Fruit fly (Drosophila melanogaster): ENCODE measurements around the gene trol.

Gene trol

dm6 chrX:2461421-2462393, 83.5 kb downstream of the trol start (continued):
- peak; percentile 3 for TF ChIP-seq gem (tag; optimal IDR thresholded peaks at IDR 0.05)
- TF ChIP-seq CG9727 (GFP tag; optimal IDR thresholded peaks at IDR 0.05): peak; percentile 32
- TF ChIP-seq CG1832 (GFP tag; optimal IDR thresholded peaks at IDR 0.05): no peak
- no peak for TF ChIP-seq sc (optimal IDR thresholded peaks at IDR 0.05)
- TF ChIP-seq sc (GFP tag; optimal IDR thresholded peaks at IDR 0.05): peak; percentile 5
- TF ChIP-seq sr (GFP tag; IDR thresholded peaks at IDR 0.05): peak; percentile 59; the same call in 1 of the 3 replicates
- TF ChIP-seq kni (GFP tag; optimal IDR thresholded peaks at IDR 0.05): peak; percentile 60
- TF ChIP-seq grn (GFP tag; optimal IDR thresholded peaks at IDR 0.05): peak; percentile 82
- peak; percentile 2 for TF ChIP-seq CG8924 (tag; optimal IDR thresholded peaks at IDR 0.05)
- peak; percentile 19 for TF ChIP-seq gsb-n (tag; optimal IDR thresholded peaks at IDR 0.05)

- TF ChIP-seq CG3281 (GFP tag; optimal IDR thresholded peaks at IDR 0.05) (no peak), CG11504 (tag; optimal IDR thresholded peaks at IDR 0.05) (peak; percentile 10), D (optimal IDR thresholded peaks at IDR 0.05) (no peak), D (GFP tag; optimal IDR thresholded peaks at IDR 0.05) (no peak), Side (GFP tag; optimal IDR thresholded peaks at IDR 0.05) (no peak), CG11456 (GFP tag; IDR thresholded peaks at IDR 0.05) (no peak), az2 (GFP tag; optimal IDR thresholded peaks at IDR 0.05) (no peak), Drgx (GFP tag; IDR thresholded peaks at IDR 0.05) (no peak), nerfin-1 (tag; optimal IDR thresholded peaks at IDR 0.05) (no peak), slbo (GFP tag; IDR thresholded peaks at IDR 0.05) (peak; percentile 17; the same call in 1 of the 2 replicates), gce (GFP tag; IDR thresholded peaks at IDR 0.05) (no peak), Eip74EF (GFP tag; optimal IDR thresholded peaks at IDR 0.05) (no peak), inv (GFP tag; IDR thresholded peaks at IDR 0.05; ENCODE audit: partially characterized antibody) (no peak), grn (GFP tag; optimal IDR thresholded peaks at IDR 0.05) (no peak), CG32532 (GFP tag; IDR thresholded peaks at IDR 0.05) (no peak), Ets65A (GFP tag) (peak; percentile 91), ci (GFP tag; IDR thresholded peaks at IDR 0.05) (no peak), al (GFP tag; IDR thresholded peaks at IDR 0.05) (no peak), sens (GFP tag) (peak; percentile 36), CG5245 (GFP tag; optimal IDR thresholded peaks at IDR 0.05) (no peak), Ravus (GFP tag; IDR thresholded peaks at IDR 0.05) (no peak), en (GFP tag; optimal IDR thresholded peaks at IDR 0.05) (no peak), dmrt99B (tag; optimal IDR thresholded peaks at IDR 0.05) (no peak), zf30C (GFP tag; optimal IDR thresholded peaks at IDR 0.05) (no peak), CG2712 (tag; optimal IDR thresholded peaks at IDR 0.05) (no peak), HLHmδ (GFP tag; optimal IDR thresholded peaks at IDR 0.05) (no peak), CG6791 (GFP tag; IDR thresholded peaks at IDR 0.05; ENCODE audit: partially characterized antibody) (no peak), row (GFP tag; IDR thresholded peaks at IDR 0.05) (0 out of 3 replicates have a peak, but pooled peaks have one; percentile 16), CG8281 (tag; optimal IDR thresholded peaks at IDR 0.05) (no peak), CG3726 (GFP tag; IDR thresholded peaks at IDR 0.05) (no peak), CG9609 (GFP tag; optimal IDR thresholded peaks at IDR 0.05) (no peak), fd64A (GFP tag; optimal IDR thresholded peaks at IDR 0.05) (no peak), vnd (GFP tag; IDR thresholded peaks at IDR 0.05; ENCODE audit: partially characterized antibody) (no peak), CG18262 (tag; optimal IDR thresholded peaks at IDR 0.05) (no peak), cato (GFP tag; optimal IDR thresholded peaks at IDR 0.05; ENCODE audit: borderline replicate concordance) (no peak), onecut (GFP tag; IDR thresholded peaks at IDR 0.05) (no peak), CG6689 (GFP tag; IDR thresholded peaks at IDR 0.05) (no peak), CG16863 (GFP tag; optimal IDR thresholded peaks at IDR 0.05) (no peak), CG11560 (tag; IDR thresholded peaks at IDR 0.05) (no peak), Med (GFP tag) (peak; percentile 70)
These were observed 85.4 kb downstream of the trol start for dm6 chrX:2459843-2460242.
